Worm (Caenorhabditis elegans) whole organism, late embryonic: ENCODE results near the gene grd-2.

Source experiments
- C08G9.2 ChIP-seq: sonication (generic microtip); optimal IDR thresholded peaks from 2 replicates; lab custom pipeline; 2016; ENCODE audit warnings: mild to moderate bottlenecking, missing genetic modification characterization, moderate library complexity, missing compliant biosample characterization
- F13H6.1 ChIP-seq: sonication (generic microtip); optimal IDR thresholded peaks from 2 replicates; lab custom pipeline; 2016; ENCODE audit warnings: missing genetic modification characterization, missing compliant biosample characterization
- K02D7.2 ChIP-seq: sonication (generic microtip); optimal IDR thresholded peaks from 2 replicates; lab custom pipeline; 2017; ENCODE audit warnings: mild to moderate bottlenecking, missing genetic modification characterization, missing compliant biosample characterization
- T23F11.4 ChIP-seq: fragments of 200-800 bp; sonication (Bioruptor generic); optimal IDR thresholded peaks from 2 replicates; lab custom pipeline; 2018; ENCODE audit warnings: mild to moderate bottlenecking, missing genetic modification characterization, missing compliant biosample characterization
- ceh-14 ChIP-seq: sonication (generic microtip); optimal IDR thresholded peaks from 2 replicates; lab custom pipeline; 2016; ENCODE audit warnings: missing genotype, missing genetic modification characterization, missing compliant biosample characterization
- ceh-18 ChIP-seq: sonication (generic microtip); optimal IDR thresholded peaks from 2 replicates; lab custom pipeline; 2016; ENCODE audit warnings: missing genetic modification characterization, missing compliant biosample characterization
- ceh-2 ChIP-seq: sonication (generic microtip); optimal IDR thresholded peaks from 2 replicates; lab custom pipeline; 2016; ENCODE audit warnings: missing genotype, missing genetic modification characterization, missing compliant biosample characterization
- ceh-24 ChIP-seq: sonication (generic microtip); optimal IDR thresholded peaks from 2 replicates; lab custom pipeline; 2016; ENCODE audit warnings: mild to moderate bottlenecking, missing genetic modification characterization, missing compliant biosample characterization
- ceh-6 ChIP-seq: fragments of 200-800 bp; sonication (Bioruptor generic); optimal IDR thresholded peaks from 2 replicates; lab custom pipeline; 2018; ENCODE audit warnings: mild to moderate bottlenecking, missing genetic modification characterization, missing compliant biosample characterization
- ceh-9 ChIP-seq: sonication (generic microtip); optimal IDR thresholded peaks from 2 replicates; lab custom pipeline; 2016; ENCODE audit warnings: mild to moderate bottlenecking, missing genetic modification characterization, inconsistent platforms, missing compliant biosample characterization
- che-1 ChIP-seq: sonication (generic microtip); optimal IDR thresholded peaks from 2 replicates; lab custom pipeline; 2016; ENCODE audit warnings: mild to moderate bottlenecking, missing genetic modification characterization, missing compliant biosample characterization
- elt-2 ChIP-seq: sonication (generic microtip); optimal IDR thresholded peaks from 2 replicates; lab custom pipeline; 2016; ENCODE audit warnings: missing genetic modification reagents, missing genetic modification characterization, missing compliant biosample characterization
- ets-4 ChIP-seq: sonication (generic microtip); optimal IDR thresholded peaks from 2 replicates; lab custom pipeline; 2016; ENCODE audit warnings: missing genetic modification characterization, missing compliant biosample characterization
- eyg-1 ChIP-seq: sonication (generic microtip); optimal IDR thresholded peaks from 2 replicates; lab custom pipeline; 2016; ENCODE audit warnings: missing genotype, missing genetic modification characterization, missing compliant biosample characterization
- fax-1 ChIP-seq: sonication (generic microtip); optimal IDR thresholded peaks from 2 replicates; lab custom pipeline; 2016; ENCODE audit warnings: missing genotype, missing genetic modification characterization, missing compliant biosample characterization
- fkh-10 ChIP-seq: fragments of 150-350 bp; optimal IDR thresholded peaks from 2 replicates; lab custom pipeline; 2014; ENCODE audit warnings: missing biosample characterization, missing genetic modification reagents, missing genetic modification characterization
- gmeb-2 ChIP-seq: sonication (generic microtip); optimal IDR thresholded peaks from 2 replicates; lab custom pipeline; 2016; ENCODE audit warnings: missing genetic modification characterization, inconsistent platforms, missing compliant biosample characterization
- hlh-15 ChIP-seq: sonication (generic microtip); optimal IDR thresholded peaks from 2 replicates; lab custom pipeline; 2016; ENCODE audit warnings: missing genetic modification characterization, missing compliant biosample characterization
- lim-6 ChIP-seq: sonication (generic microtip); optimal IDR thresholded peaks from 2 replicates; lab custom pipeline; 2016; ENCODE audit warnings: missing genetic modification characterization, missing compliant biosample characterization
- lin-11 ChIP-seq: fragments of 200-800 bp; sonication (Bioruptor generic); optimal IDR thresholded peaks from 2 replicates; lab custom pipeline; 2018; ENCODE audit warnings: mild to moderate bottlenecking, missing genetic modification characterization, missing compliant biosample characterization
- madf-2 ChIP-seq: sonication (generic microtip); optimal IDR thresholded peaks from 2 replicates; lab custom pipeline; 2017; ENCODE audit warnings: missing genetic modification characterization, missing compliant biosample characterization
- mec-3 ChIP-seq: sonication (generic microtip); optimal IDR thresholded peaks from 2 replicates; lab custom pipeline; 2016; ENCODE audit warnings: borderline replicate concordance, missing genetic modification characterization, missing compliant biosample characterization
- nfya-1 ChIP-seq: sonication (generic microtip); optimal IDR thresholded peaks from 2 replicates; lab custom pipeline; 2017; ENCODE audit warnings: missing genetic modification characterization, mild to moderate bottlenecking, missing compliant biosample characterization, antibody characterized with exemption, moderate library complexity
- nhr-11 ChIP-seq: fragments of 150-350 bp; optimal IDR thresholded peaks from 2 replicates; lab custom pipeline; 2014; ENCODE audit warnings: missing biosample characterization, missing genetic modification characterization
- nhr-232 ChIP-seq: sonication (generic microtip); optimal IDR thresholded peaks from 2 replicates; lab custom pipeline; 2016; ENCODE audit warnings: missing genetic modification characterization, missing compliant biosample characterization
- npax-4 ChIP-seq: sonication (generic microtip); optimal IDR thresholded peaks from 2 replicates; lab custom pipeline; 2016; ENCODE audit warnings: missing genetic modification characterization, missing compliant biosample characterization
- odd-2 ChIP-seq: sonication (generic microtip); optimal IDR thresholded peaks from 2 replicates; lab custom pipeline; 2017; ENCODE audit warnings: antibody characterized with exemption, mild to moderate bottlenecking, missing genetic modification characterization, missing compliant biosample characterization
- pax-1 ChIP-seq: fragments of 150-350 bp; optimal IDR thresholded peaks from 2 replicates; lab custom pipeline; 2014; ENCODE audit warnings: missing biosample characterization, missing genetic modification characterization
- pros-1 ChIP-seq: fragments of 150-350 bp; optimal IDR thresholded peaks from 2 replicates; lab custom pipeline; 2014; ENCODE audit warnings: missing biosample characterization, missing genetic modification reagents, missing genetic modification characterization
- ref-2 ChIP-seq: sonication (generic microtip); optimal IDR thresholded peaks from 2 replicates; lab custom pipeline; 2016; ENCODE audit warnings: missing genetic modification characterization, missing compliant biosample characterization
- rnt-1 ChIP-seq: sonication (generic microtip); optimal IDR thresholded peaks from 2 replicates; lab custom pipeline; 2016; ENCODE audit warnings: missing genetic modification characterization, missing compliant biosample characterization
- sdc-2 ChIP-seq: sonication (generic microtip); optimal IDR thresholded peaks from 2 replicates; lab custom pipeline; 2016; ENCODE audit warnings: missing genotype, missing genetic modification characterization, missing compliant biosample characterization
- sox-2 ChIP-seq: fragments of 200-800 bp; sonication (Bioruptor generic); IDR thresholded peaks from 2 replicates; pipeline ENCODE4 v1.3.6; 2022; ENCODE audit warnings: missing genetic modification reagents, missing genetic modification characterization, missing compliant biosample characterization
- syd-9 ChIP-seq: sonication (generic microtip); optimal IDR thresholded peaks from 2 replicates; lab custom pipeline; 2016; ENCODE audit warnings: mild to moderate bottlenecking, missing genetic modification characterization, moderate library complexity, missing compliant biosample characterization
- unc-42 ChIP-seq: sonication (generic microtip); optimal IDR thresholded peaks from 2 replicates; lab custom pipeline; 2016; ENCODE audit warnings: missing genotype, missing genetic modification characterization, missing compliant biosample characterization
- unc-55 ChIP-seq: sonication (generic microtip); optimal IDR thresholded peaks from 2 replicates; lab custom pipeline; 2017; ENCODE audit warnings: missing biosample characterization, missing genetic modification reagents, missing genetic modification characterization
- unc-86 ChIP-seq: sonication (generic microtip); optimal IDR thresholded peaks from 2 replicates; lab custom pipeline; 2016; ENCODE audit warnings: missing genetic modification characterization, missing compliant biosample characterization
- ztf-16 ChIP-seq: sonication (generic microtip); optimal IDR thresholded peaks from 2 replicates; lab custom pipeline; 2017; ENCODE audit warnings: missing genetic modification characterization, missing compliant biosample characterization

The grd-2 gene

DNA sequence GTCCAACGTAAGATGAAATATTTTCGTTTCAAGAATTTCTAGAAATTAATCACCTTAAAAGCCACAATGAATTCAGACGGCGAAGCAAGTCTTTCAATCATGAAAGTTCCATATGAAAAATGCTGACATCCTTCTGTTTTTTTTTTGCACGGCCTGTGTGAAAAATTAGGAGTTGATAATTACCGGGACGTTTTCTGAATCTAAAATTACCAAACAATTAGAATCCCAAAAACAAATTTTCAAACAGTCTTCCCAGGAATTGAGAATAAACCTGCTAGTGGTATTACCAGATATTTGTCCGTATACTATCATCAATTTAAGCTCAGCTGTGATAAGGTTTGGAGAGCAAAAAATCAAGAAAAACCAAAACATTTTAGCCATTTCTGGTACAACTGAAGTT lies 28.8 kb downstream of the grd-2 start, which contains the start of gene Y44A6B.3:
Y44A6B.3 (minus strand) TSS at position 101 of the 400 bp plus-strand sequence.
- TF ChIP-seq mec-3 (tag; lab: Kevin White, UChicago) (no peak), nhr-232 (tag; lab: Kevin White, UChicago) (no peak), nfya-1 (tag; lab: Kevin White, UChicago) (no peak), hlh-15 (tag; lab: Kevin White, UChicago) (no peak), fkh-10 (no peak), odd-2 (tag; lab: Kevin White, UChicago) (no peak)

DNA sequence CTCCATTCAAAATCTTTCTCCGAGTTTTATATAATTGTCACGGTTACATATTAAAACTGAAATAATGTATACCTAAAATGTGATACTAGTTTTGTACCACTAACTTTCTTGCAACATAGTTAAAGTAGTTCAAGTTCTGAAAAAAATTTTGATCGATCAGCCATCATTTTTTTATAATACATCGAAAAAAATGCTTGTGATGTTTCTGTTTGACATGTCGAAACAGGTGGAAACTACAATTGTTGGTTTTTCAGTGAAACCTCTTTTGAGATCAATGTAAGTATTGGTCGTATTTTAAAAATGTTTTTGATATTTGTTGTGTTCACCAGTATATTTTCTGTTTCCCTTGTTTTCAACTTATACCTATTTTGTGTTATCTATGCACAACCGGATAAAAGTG lies 29.7 kb downstream of the grd-2 start, which contains the start of gene srxa-14:
srxa-14 (plus strand) TSS at position 301 of the 400 bp plus-strand sequence.
- TF ChIP-seq F13H6.1 (tag; lab: Kevin White, UChicago) (no peak), nhr-11 (no peak), lim-6 (tag; lab: Kevin White, UChicago) (no peak), nhr-232 (tag; lab: Kevin White, UChicago) (no peak)

DNA sequence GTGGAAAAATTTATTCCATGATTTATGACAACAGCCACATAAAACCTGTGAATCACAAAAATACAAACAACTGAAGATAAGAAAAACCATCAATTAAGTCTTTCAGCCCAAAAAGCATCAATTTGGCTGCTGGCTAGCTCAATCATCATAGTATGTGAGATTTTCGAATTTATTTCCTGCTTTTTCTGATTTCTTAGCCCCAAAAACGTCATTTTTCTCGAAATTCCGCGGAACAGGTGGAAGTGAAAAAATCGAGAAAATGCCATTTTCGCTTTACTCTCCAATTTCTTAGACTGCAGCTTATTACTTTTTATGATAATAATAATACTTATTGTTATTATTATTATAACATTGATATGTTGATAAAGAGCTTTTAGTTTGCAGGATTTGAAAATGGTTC lies 32.3 kb downstream of the grd-2 start, which contains the start of gene srxa-15:
srxa-15 (plus strand) TSS at position 301 of the 400 bp plus-strand sequence.
- TF ChIP-seq che-1 (no peak), K02D7.2 (tag; lab: Kevin White, UChicago) (no peak), sdc-2 (tag; lab: Kevin White, UChicago) (no peak), unc-86 (no peak), ceh-24 (tag; lab: Kevin White, UChicago) (no peak), elt-2 (tag; lab: Kevin White, UChicago) (no peak), ceh-14 (tag; lab: Kevin White, UChicago) (no peak), ceh-18 (tag; lab: Kevin White, UChicago) (no peak), mec-3 (tag; lab: Kevin White, UChicago) (no peak), T23F11.4 (GFP tag; lab: Kevin White, UChicago) (no peak), ceh-2 (no peak), ceh-6 (GFP tag; lab: Kevin White, UChicago) (no peak), lim-6 (tag; lab: Kevin White, UChicago) (no peak), ets-4 (tag; lab: Kevin White, UChicago) (no peak), sox-2 (GFP tag; lab: Robert Waterston, UW) (no peak), ref-2 (tag; lab: Kevin White, UChicago) (no peak), ceh-9 (tag; lab: Kevin White, UChicago) (no peak)

DNA sequence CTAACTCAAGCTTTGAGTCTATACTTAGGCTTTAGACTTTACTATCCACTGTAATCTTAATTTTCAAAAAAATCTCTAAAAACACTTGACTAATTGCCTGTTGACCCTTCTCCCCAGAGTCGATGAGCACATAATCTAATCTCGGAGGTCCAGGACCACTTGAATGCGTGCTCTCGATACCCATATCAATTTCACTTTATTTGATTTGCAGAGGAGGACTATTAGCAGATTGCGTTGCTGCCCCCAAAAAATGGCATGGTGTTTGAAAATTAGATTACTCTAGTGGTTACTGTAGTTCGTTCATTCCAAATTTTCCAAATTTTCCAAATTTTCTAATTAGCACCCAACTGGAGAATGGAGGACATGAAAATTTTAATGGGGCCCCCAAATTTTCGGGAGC lies 35.9 kb downstream of the grd-2 start:
- TF ChIP-seq fax-1 (tag; lab: Kevin White, UChicago) (no peak), pax-1 (no peak), ref-2 (tag; lab: Kevin White, UChicago) (no peak), eyg-1 (tag; lab: Kevin White, UChicago) (no peak), unc-42 (tag; lab: Kevin White, UChicago) (peak; percentile 53)

DNA sequence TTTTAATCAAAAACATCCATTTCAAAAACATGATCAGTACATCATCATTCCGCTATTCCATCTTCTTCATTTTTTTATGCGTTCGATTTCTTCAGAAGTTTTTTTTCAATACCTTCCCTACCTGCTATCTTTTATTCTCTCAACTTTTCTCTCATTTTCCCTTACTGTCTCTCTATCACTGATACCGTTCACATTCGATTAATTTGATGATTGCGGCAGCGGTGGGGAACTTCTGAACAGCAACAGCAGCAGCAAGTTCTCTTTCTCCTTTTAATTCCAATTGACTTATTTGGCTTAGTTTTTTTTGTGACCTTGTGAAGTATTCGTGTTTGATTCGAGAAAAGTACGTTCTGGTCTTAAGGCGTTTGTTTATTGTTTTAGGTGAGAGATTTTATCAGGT lies 39.3 kb downstream of the grd-2 start:
- TF ChIP-seq npax-4 (tag; lab: Kevin White, UChicago) (no peak), lim-6 (tag; lab: Kevin White, UChicago) (no peak), lin-11 (tag; lab: Kevin White, UChicago) (no peak), unc-86 (no peak), rnt-1 (tag; lab: Kevin White, UChicago) (no peak), unc-55 (GFP tag; lab: Kevin White, UChicago) (no peak), C08G9.2 (no peak), pros-1 (tag; lab: Kevin White, UChicago) (no peak), syd-9 (tag; lab: Kevin White, UChicago) (no peak), madf-2 (tag; lab: Kevin White, UChicago) (no peak), che-1 (no peak), ztf-16 (tag; lab: Kevin White, UChicago) (no peak), nfya-1 (tag; lab: Kevin White, UChicago) (no peak), gmeb-2 (tag; lab: Kevin White, UChicago) (no peak)
- TF ChIP-seq, all 69 proteins: peak for 0
